Fruit fly (Drosophila melanogaster): ENCODE data around the gene ear.

The ear gene

DNA sequence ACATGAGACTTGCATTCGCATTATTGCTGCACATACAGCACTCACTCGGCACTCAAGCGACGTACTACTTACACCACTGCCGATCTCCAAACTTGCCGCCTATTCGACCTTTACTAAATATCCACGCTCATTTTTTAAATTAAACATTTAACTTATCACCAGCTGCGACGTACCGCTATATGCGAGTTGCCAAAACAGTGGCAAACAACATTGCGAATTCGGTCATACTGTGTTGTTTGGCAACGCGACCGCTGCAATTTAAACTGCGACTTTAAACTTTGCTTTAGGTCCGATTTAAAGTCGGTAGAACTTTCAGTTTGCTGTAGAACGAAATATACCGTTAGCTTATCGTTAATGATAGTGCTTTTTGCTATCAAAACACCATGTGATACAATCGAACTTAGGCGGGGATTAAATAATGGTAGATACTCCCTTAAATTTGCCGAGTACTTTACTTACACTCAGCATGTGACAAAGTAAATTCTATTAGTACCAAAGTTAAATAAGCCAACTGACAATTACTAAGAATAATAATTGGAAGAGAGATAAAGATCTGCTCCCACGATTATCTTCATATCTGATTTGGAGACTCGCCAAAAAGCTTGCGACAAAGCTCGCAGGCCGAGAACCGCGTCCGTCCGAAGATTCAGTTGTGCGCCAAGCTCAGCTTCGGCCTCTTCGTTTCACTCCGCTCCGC lies 7.7 kb downstream of the ear start, which contains the start of the genes CG6236 and ea:
Gene CG6236, minus strand, starts transcription at position 187 of the 697 bp plus-strand sequence.
Gene ea, plus strand, starts transcription at position 647 of the 697 bp plus-strand sequence.
- TF ChIP-seq fkh (GFP tag; optimal IDR thresholded peaks at IDR 0.05) (no peak), Lpt (GFP tag; optimal IDR thresholded peaks at IDR 0.05) (no peak), CG32006 (GFP tag; optimal IDR thresholded peaks at IDR 0.05) (no peak), lz (GFP tag; optimal IDR thresholded peaks at IDR 0.05) (no peak), Hr38 (GFP tag; optimal IDR thresholded peaks at IDR 0.05) (no peak), esn (GFP tag; optimal IDR thresholded peaks at IDR 0.05) (no peak), Sox102F (GFP tag; optimal IDR thresholded peaks at IDR 0.05) (no peak), Hr39 (GFP tag; optimal IDR thresholded peaks at IDR 0.05) (no peak), CG6792 (GFP tag; optimal IDR thresholded peaks at IDR 0.05) (no peak), Hr4 (GFP tag; optimal IDR thresholded peaks at IDR 0.05) (no peak), CG1621 (tag; optimal IDR thresholded peaks at IDR 0.05) (no peak), vri (GFP tag; optimal IDR thresholded peaks at IDR 0.05) (no peak), CG8119 (GFP tag; IDR thresholded peaks at IDR 0.05) (no peak), CG11294 (GFP tag; IDR thresholded peaks at IDR 0.05) (no peak), CG8632 (GFP tag; optimal IDR thresholded peaks at IDR 0.05) (no peak), Ets96B (tag; optimal IDR thresholded peaks at IDR 0.05) (no peak)

DNA sequence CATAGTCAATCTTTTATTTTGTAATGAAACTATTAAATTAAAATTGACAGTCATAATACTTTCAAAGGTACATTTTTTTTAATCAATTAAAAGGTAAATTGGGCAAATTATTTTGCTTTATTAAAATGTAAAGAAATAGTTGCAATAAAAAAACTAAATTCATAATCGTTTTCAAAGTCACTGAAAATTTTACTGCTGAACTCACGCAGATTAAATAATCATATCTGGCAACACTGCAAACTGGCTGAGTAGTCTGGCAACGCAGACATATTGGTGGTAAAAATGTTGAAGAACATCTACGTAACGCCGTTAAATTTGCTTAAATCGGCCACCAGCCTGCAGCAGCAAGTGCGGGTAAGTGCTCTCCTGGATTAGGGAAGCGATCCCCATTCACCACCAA lies 9.9 kb downstream of the ear start, which contains the start of gene mRpL9:
Gene mRpL9, plus strand, starts transcription at position 267 of the 400 bp plus-strand sequence.
- TF ChIP-seq CG9139 (GFP tag; optimal IDR thresholded peaks at IDR 0.05) (no peak), achi (GFP tag; optimal IDR thresholded peaks at IDR 0.05) (no peak), net (GFP tag; optimal IDR thresholded peaks at IDR 0.05) (no peak), CG8319 (GFP tag; optimal IDR thresholded peaks at IDR 0.05) (no peak), CG8632 (GFP tag; optimal IDR thresholded peaks at IDR 0.05) (no peak), fkh (GFP tag; optimal IDR thresholded peaks at IDR 0.05) (no peak), esn (GFP tag; optimal IDR thresholded peaks at IDR 0.05) (peak; percentile 40), Smox (GFP tag; optimal IDR thresholded peaks at IDR 0.05) (no peak), CG31627 (GFP tag; optimal IDR thresholded peaks at IDR 0.05) (peak; percentile 26), CG1621 (tag; optimal IDR thresholded peaks at IDR 0.05) (no peak), CG11902 (GFP tag; optimal IDR thresholded peaks at IDR 0.05) (no peak), Ets96B (tag; optimal IDR thresholded peaks at IDR 0.05) (no peak), ss (GFP tag; optimal IDR thresholded peaks at IDR 0.05) (no peak), Gug (GFP tag; IDR thresholded peaks at IDR 0.05) (no peak), CG3032 (tag; optimal IDR thresholded peaks at IDR 0.05) (peak; percentile 31), cyc (GFP tag; optimal IDR thresholded peaks at IDR 0.05) (peak; percentile 33), CG7368 (GFP tag; optimal IDR thresholded peaks at IDR 0.05) (no peak), CG6808 (GFP tag; optimal IDR thresholded peaks at IDR 0.05) (no peak), CG6276 (GFP tag; optimal IDR thresholded peaks at IDR 0.05) (no peak), fd59A (GFP tag; optimal IDR thresholded peaks at IDR 0.05) (no peak), svp (GFP tag) (no peak), CG4318 (GFP tag; optimal IDR thresholded peaks at IDR 0.05) (no peak), CG8119 (GFP tag; IDR thresholded peaks at IDR 0.05) (no peak)

dm6 chr3R:15332994-15333393 lies 12.4 kb downstream of the ear start, which contains the start of the genes Fkbp39 and Cyfip:
Fkbp39 (minus strand) TSS chr3R:15333133.
Cyfip (plus strand) TSS chr3R:15333266.
- no peak for TF ChIP-seq Gug (GFP tag; IDR thresholded peaks at IDR 0.05)
- no peak for TF ChIP-seq fkh (GFP tag; optimal IDR thresholded peaks at IDR 0.05)
- TF ChIP-seq fd59A (GFP tag; optimal IDR thresholded peaks at IDR 0.05): no peak
- no peak for TF ChIP-seq achi (GFP tag; optimal IDR thresholded peaks at IDR 0.05)
- no peak for TF ChIP-seq ss (GFP tag; optimal IDR thresholded peaks at IDR 0.05)
- peak; percentile 95 for TF ChIP-seq CG1621 (tag; optimal IDR thresholded peaks at IDR 0.05)
- TF ChIP-seq CG15336 (GFP tag; IDR thresholded peaks at IDR 0.05): no peak
- no peak for TF ChIP-seq Hr39 (GFP tag; optimal IDR thresholded peaks at IDR 0.05)
- TF ChIP-seq CG6276 (GFP tag; optimal IDR thresholded peaks at IDR 0.05): no peak
- no peak for TF ChIP-seq lz (GFP tag; optimal IDR thresholded peaks at IDR 0.05)
- TF ChIP-seq OdsH (GFP tag; optimal IDR thresholded peaks at IDR 0.05): no peak
- no peak for TF ChIP-seq acj6 (GFP tag; optimal IDR thresholded peaks at IDR 0.05)
- TF ChIP-seq CG11902 (GFP tag; optimal IDR thresholded peaks at IDR 0.05): no peak
- TF ChIP-seq CG16779 (tag; optimal IDR thresholded peaks at IDR 0.05): no peak
- TF ChIP-seq CG6792 (GFP tag; optimal IDR thresholded peaks at IDR 0.05): no peak
- no peak for TF ChIP-seq CG3919 (GFP tag; optimal IDR thresholded peaks at IDR 0.05)
- TF ChIP-seq esn (GFP tag; optimal IDR thresholded peaks at IDR 0.05): peak; percentile 11
- TF ChIP-seq Ets21C (GFP tag; optimal IDR thresholded peaks at IDR 0.05): no peak
- no peak for TF ChIP-seq CG11294 (GFP tag; IDR thresholded peaks at IDR 0.05)
- peak; percentile 21 for TF ChIP-seq CG6854 (GFP tag; optimal IDR thresholded peaks at IDR 0.05)
- no peak for TF ChIP-seq dsx (GFP tag; optimal IDR thresholded peaks at IDR 0.05; ENCODE audit: poor library complexity, severe bottlenecking)
- TF ChIP-seq CG31627 (GFP tag; optimal IDR thresholded peaks at IDR 0.05): peak; percentile 13
- no peak for TF ChIP-seq Eip93F (GFP tag; optimal IDR thresholded peaks at IDR 0.05)
- TF ChIP-seq cyc (GFP tag; optimal IDR thresholded peaks at IDR 0.05): no peak
- TF ChIP-seq CG6163 (GFP tag; IDR thresholded peaks at IDR 0.05): 0 out of 3 replicates have a peak, but pooled peaks have one; percentile 18
- TF ChIP-seq CG3032 (tag; optimal IDR thresholded peaks at IDR 0.05): peak; percentile 27
- TF ChIP-seq Hr38 (GFP tag; optimal IDR thresholded peaks at IDR 0.05): no peak
